Fruit fly (Drosophila melanogaster): ENCODE results near the gene CG4822.

CG4822 gene

dm6 chr2L:114429-114828, 7.1 kb downstream of the CG4822 start, which contains the start of gene ND-15 (continued):
- TF ChIP-seq CG2120 (GFP tag; optimal IDR thresholded peaks at IDR 0.05) (no peak), CG4282 (GFP tag; optimal IDR thresholded peaks at IDR 0.05) (no peak), schlank (tag; optimal IDR thresholded peaks at IDR 0.05) (no peak), chn (GFP tag; optimal IDR thresholded peaks at IDR 0.05) (no peak), CG3065 (GFP tag; optimal IDR thresholded peaks at IDR 0.05) (no peak), seq (GFP tag; IDR thresholded peaks at IDR 0.05) (no peak), CG10959 (GFP tag; IDR thresholded peaks at IDR 0.05) (no peak), h (optimal IDR thresholded peaks at IDR 0.05) (no peak), crol (GFP tag; IDR thresholded peaks at IDR 0.05) (no peak), sens-2 (GFP tag; IDR thresholded peaks at IDR 0.05) (no peak), ab (GFP tag; optimal IDR thresholded peaks at IDR 0.05) (no peak), CG3838 (GFP tag; optimal IDR thresholded peaks at IDR 0.05) (no peak), prd (optimal IDR thresholded peaks at IDR 0.05) (no peak), prd (GFP tag; IDR thresholded peaks at IDR 0.05) (no peak), CG18262 (tag; optimal IDR thresholded peaks at IDR 0.05) (no peak), stc (GFP tag; IDR thresholded peaks at IDR 0.05) (no peak), CG6254 (GFP tag; optimal IDR thresholded peaks at IDR 0.05) (no peak), CG14860 (GFP tag; IDR thresholded peaks at IDR 0.05; ENCODE audit: partially characterized antibody) (peak; percentile 55), HLH54F (GFP tag; optimal IDR thresholded peaks at IDR 0.05) (no peak), her (GFP tag; optimal IDR thresholded peaks at IDR 0.05) (no peak), fd102C (GFP tag; optimal IDR thresholded peaks at IDR 0.05) (no peak), Rx (GFP tag; IDR thresholded peaks at IDR 0.05) (no peak), dimm (GFP tag; IDR thresholded peaks at IDR 0.05) (no peak), CG34376 (GFP tag; optimal IDR thresholded peaks at IDR 0.05) (no peak), CG13775 (GFP tag; optimal IDR thresholded peaks at IDR 0.05) (no peak), tup (GFP tag; optimal IDR thresholded peaks at IDR 0.05) (no peak), CG9817 (tag; optimal IDR thresholded peaks at IDR 0.05) (no peak), CG32532 (GFP tag; IDR thresholded peaks at IDR 0.05) (no peak), CG43689 (GFP tag; IDR thresholded peaks at IDR 0.05) (no peak), nau (GFP tag; optimal IDR thresholded peaks at IDR 0.05) (no peak), CG2116 (GFP tag; optimal IDR thresholded peaks at IDR 0.05) (peak; percentile 93), CG12236 (GFP tag; optimal IDR thresholded peaks at IDR 0.05) (no peak), CG12391 (tag; optimal IDR thresholded peaks at IDR 0.05) (no peak), CG8924 (tag; optimal IDR thresholded peaks at IDR 0.05) (no peak), bab2 (GFP tag; optimal IDR thresholded peaks at IDR 0.05) (no peak), slou (GFP tag; optimal IDR thresholded peaks at IDR 0.05) (no peak), CG4424 (GFP tag; optimal IDR thresholded peaks at IDR 0.05) (no peak), CG17359 (tag; optimal IDR thresholded peaks at IDR 0.05) (no peak), CG17568 (GFP tag; optimal IDR thresholded peaks at IDR 0.05) (no peak), CG15269 (tag; optimal IDR thresholded peaks at IDR 0.05) (no peak), CG9797 (GFP tag; optimal IDR thresholded peaks at IDR 0.05) (no peak), CG10267 (tag; optimal IDR thresholded peaks at IDR 0.05) (no peak), CG6765 (GFP tag; optimal IDR thresholded peaks at IDR 0.05) (no peak), D19A (tag; optimal IDR thresholded peaks at IDR 0.05) (no peak), CG2875 (GFP tag; optimal IDR thresholded peaks at IDR 0.05) (no peak), NfI (GFP tag; optimal IDR thresholded peaks at IDR 0.05) (no peak), CrebB (tag; optimal IDR thresholded peaks at IDR 0.05) (no peak), pan (optimal IDR thresholded peaks at IDR 0.05) (no peak), pan (GFP tag; optimal IDR thresholded peaks at IDR 0.05 in 1 of 2, IDR thresholded peaks at IDR 0.05 in 1 of 2) (no peak), zf30C (GFP tag; optimal IDR thresholded peaks at IDR 0.05) (no peak), gfzf (GFP tag; optimal IDR thresholded peaks at IDR 0.05) (peak; percentile 32), GATAe (GFP tag; conservative IDR thresholded peaks at IDR 0.05) (no peak), Kr (GFP tag; optimal IDR thresholded peaks at IDR 0.05) (no peak)

All from whole organism, embryonic.